Worm (Caenorhabditis elegans): ENCODE results near the gene Y54G11A.1.

Y54G11A.1 gene

ce11 chrII:14287277-14287676 is 18.3 kb upstream of the Y54G11A.1 start, which contains the start of gene srh-41:
Gene srh-41 (minus strand): TSS chrII:14287377.
- no peak for TF ChIP-seq ceh-16 (tag; optimal IDR thresholded peaks at IDR 0.05)
- TF ChIP-seq C34F6.9 (tag; optimal IDR thresholded peaks at IDR 0.05): no peak
- TF ChIP-seq skn-1 (tag; optimal IDR thresholded peaks at IDR 0.05): no peak
- TF ChIP-seq mab-5 (tag; optimal IDR thresholded peaks at IDR 0.05): no peak
- TF ChIP-seq lin-13 (GFP tag; optimal IDR thresholded peaks at IDR 0.05): no peak
- no peak for TF ChIP-seq nhr-77 (tag; optimal IDR thresholded peaks at IDR 0.05)
- TF ChIP-seq ZK546.5 (tag; optimal IDR thresholded peaks at IDR 0.05): no peak
- no peak for TF ChIP-seq ztf-1 (GFP tag; conservative IDR thresholded peaks at IDR 0.05)
- TF ChIP-seq blmp-1 (tag; optimal IDR thresholded peaks at IDR 0.05; ENCODE audit: insufficient read depth): no peak
- no peak for TF ChIP-seq lsy-2 (tag; optimal IDR thresholded peaks at IDR 0.05)
- TF ChIP-seq unc-55 (GFP tag; optimal IDR thresholded peaks at IDR 0.05): no peak
- no peak for TF ChIP-seq fos-1 (tag; optimal IDR thresholded peaks at IDR 0.05)

DNA sequence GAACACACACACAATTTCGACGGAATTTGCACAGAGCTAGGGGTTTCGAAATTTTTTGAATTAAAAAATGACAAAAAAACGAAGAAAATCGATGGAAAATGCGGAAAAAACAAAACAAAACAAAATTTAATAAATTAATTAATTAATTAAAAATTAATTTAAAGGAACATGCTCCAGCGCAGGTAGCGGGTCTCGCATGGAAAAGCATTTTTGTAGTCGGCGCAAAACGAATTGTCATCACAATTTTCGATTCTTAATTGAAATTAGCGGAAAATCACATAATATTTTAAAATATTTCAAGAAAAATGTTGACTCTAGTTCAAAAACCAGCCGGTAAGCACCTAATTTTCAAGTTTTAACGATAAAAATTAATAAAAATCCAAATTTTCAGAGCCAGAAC is 7.4 kb upstream of the Y54G11A.1 start, which contains the start of gene Y54G11A.3:
TSS of gene Y54G11A.3 (plus strand) at position 213 of the 400 bp plus-strand sequence.
- TF ChIP-seq egl-27 (tag; optimal IDR thresholded peaks at IDR 0.05) (no peak), R02D3.7 (tag; optimal IDR thresholded peaks at IDR 0.05) (no peak), peb-1 (tag; optimal IDR thresholded peaks at IDR 0.05) (no peak), lin-11 (tag; optimal IDR thresholded peaks at IDR 0.05) (no peak), elt-1 (tag; optimal IDR thresholded peaks at IDR 0.05) (no peak), ztf-4 (tag; optimal IDR thresholded peaks at IDR 0.05) (no peak), sma-9 (GFP tag; optimal IDR thresholded peaks at IDR 0.05) (no peak), sma-9 (tag; optimal IDR thresholded peaks at IDR 0.05) (no peak), ztf-11 (tag; optimal IDR thresholded peaks at IDR 0.05) (no peak), snpc-4 (tag; optimal IDR thresholded peaks at IDR 0.05) (no peak), C34F6.9 (tag; optimal IDR thresholded peaks at IDR 0.05) (no peak), lin-13 (GFP tag; optimal IDR thresholded peaks at IDR 0.05) (no peak), elt-3 (tag; optimal IDR thresholded peaks at IDR 0.05) (no peak), sma-3 (GFP tag; optimal IDR thresholded peaks at IDR 0.05) (no peak), ama-1 (optimal IDR thresholded peaks at IDR 0.05) (no peak), nhr-25 (tag; optimal IDR thresholded peaks at IDR 0.05) (no peak), blmp-1 (tag; optimal IDR thresholded peaks at IDR 0.05; ENCODE audit: insufficient read depth) (no peak), ZK546.5 (tag; optimal IDR thresholded peaks at IDR 0.05) (no peak)

- no peak for TF ChIP-seq mab-5 (tag; optimal IDR thresholded peaks at IDR 0.05)
- TF ChIP-seq skn-1 (tag; optimal IDR thresholded peaks at IDR 0.05): no peak
- no peak for TF ChIP-seq lsy-2 (tag; optimal IDR thresholded peaks at IDR 0.05)
- no peak for TF ChIP-seq unc-62 (GFP tag; optimal IDR thresholded peaks at IDR 0.05)
Measured at ce11 chrII:14269839-14270238, 847 bp upstream of the Y54G11A.1 start.

ce11 chrII:14257943-14258342 is 11.0 kb downstream of the Y54G11A.1 start:
- TF ChIP-seq nhr-12 (tag; optimal IDR thresholded peaks at IDR 0.05) (no peak), nhr-11 (tag; optimal IDR thresholded peaks at IDR 0.05) (no peak), peb-1 (tag; optimal IDR thresholded peaks at IDR 0.05) (no peak), unc-55 (GFP tag; optimal IDR thresholded peaks at IDR 0.05) (no peak), ceh-16 (tag; optimal IDR thresholded peaks at IDR 0.05) (no peak), unc-39 (tag; optimal IDR thresholded peaks at IDR 0.05) (no peak), ama-1 (optimal IDR thresholded peaks at IDR 0.05) (no peak), mdl-1 (tag; optimal IDR thresholded peaks at IDR 0.05) (no peak), nhr-25 (tag; optimal IDR thresholded peaks at IDR 0.05) (no peak), elt-1 (tag; optimal IDR thresholded peaks at IDR 0.05) (no peak), nhr-237 (tag; optimal IDR thresholded peaks at IDR 0.05) (no peak), elt-3 (tag; optimal IDR thresholded peaks at IDR 0.05) (no peak), sem-4 (tag; optimal IDR thresholded peaks at IDR 0.05) (no peak), lin-39 (tag; optimal IDR thresholded peaks at IDR 0.05) (no peak), dmd-4 (tag; optimal IDR thresholded peaks at IDR 0.05) (no peak), nhr-23 (tag; optimal IDR thresholded peaks at IDR 0.05) (no peak), ztf-11 (tag; optimal IDR thresholded peaks at IDR 0.05) (no peak), zag-1 (tag; optimal IDR thresholded peaks at IDR 0.05) (no peak), unc-62 (GFP tag; optimal IDR thresholded peaks at IDR 0.05) (no peak), lin-13 (GFP tag; optimal IDR thresholded peaks at IDR 0.05) (no peak)
